Fruit fly (Drosophila melanogaster): ENCODE data around the gene CG6180.

- TF ChIP-seq usp (GFP tag; optimal IDR thresholded peaks at IDR 0.05) (no peak), CG8478 (optimal IDR thresholded peaks at IDR 0.05) (no peak)
Observed at dm6 chr2L:12720430-12721396, 13.3 kb downstream of the CG6180 start.
